Fruit fly (Drosophila melanogaster) whole organism, embryonic: Measurements from ENCODE around the gene Ugt305A1.

Experiments used
- CG10147 ChIP-seq: fragments of 200-800 bp; sonication (Bioruptor generic); optimal IDR thresholded peaks from 2 replicates; lab custom pipeline; 2019; ENCODE audit warnings: missing biosample characterization, mild to moderate bottlenecking, missing genetic modification characterization, moderate library complexity
- CG10321 ChIP-seq: fragments of 200-800 bp; sonication (Bioruptor generic); IDR thresholded peaks from 2 replicates; pipeline ENCODE4 v1.3.6; 2022; ENCODE audit warnings: missing biosample characterization, missing genetic modification characterization
- CG11696 ChIP-seq: fragments of 200-800 bp; sonication (Bioruptor generic); IDR thresholded peaks from 2 replicates; pipeline ENCODE4 v1.3.6; 2022; ENCODE audit warnings: missing biosample characterization, missing genetic modification characterization
- CG12071 ChIP-seq: fragments of 200-800 bp; sonication (Bioruptor generic); optimal IDR thresholded peaks from 3 replicates; lab custom pipeline; 2018; ENCODE audit warnings: missing biosample characterization, mild to moderate bottlenecking, missing genetic modification characterization
- CG1529 ChIP-seq: fragments of 200-800 bp; sonication (Bioruptor generic); optimal IDR thresholded peaks from 3 replicates; lab custom pipeline; 2018; ENCODE audit warnings: missing biosample characterization, missing genetic modification characterization
- CG15479 ChIP-seq: fragments of 200-800 bp; sonication (Bioruptor generic); optimal IDR thresholded peaks from 3 replicates; lab custom pipeline; 2019; ENCODE audit warnings: missing biosample characterization, mild to moderate bottlenecking, missing genetic modification characterization, moderate library complexity
- CG1602 ChIP-seq: fragments of 200-800 bp; sonication (Bioruptor generic); optimal IDR thresholded peaks from 3 replicates; lab custom pipeline; 2016; ENCODE audit warnings: missing biosample characterization, missing genetic modification characterization
- CG17912 ChIP-seq: fragments of 200-800 bp; sonication (Bioruptor generic); optimal IDR thresholded peaks from 2 replicates; lab custom pipeline; 2018; ENCODE audit warnings: missing biosample characterization, mild to moderate bottlenecking, missing genetic modification characterization
- CG1832 ChIP-seq: fragments of 200-800 bp; sonication (Bioruptor generic); optimal IDR thresholded peaks from 2 replicates; lab custom pipeline; 2017; ENCODE audit warnings: missing biosample characterization, mild to moderate bottlenecking, missing genetic modification characterization, inconsistent platforms
- CG34376 ChIP-seq: fragments of 200-800 bp; sonication (Bioruptor generic); optimal IDR thresholded peaks from 2 replicates; lab custom pipeline; 2018; ENCODE audit warnings: missing biosample characterization, mild to moderate bottlenecking, missing genetic modification characterization
- CG3838 ChIP-seq: fragments of 200-800 bp; sonication (Bioruptor generic); optimal IDR thresholded peaks from 3 replicates; lab custom pipeline; 2016; ENCODE audit warnings: missing biosample characterization, missing genetic modification characterization
- CG4424 ChIP-seq: fragments of 200-800 bp; sonication (Bioruptor generic); optimal IDR thresholded peaks from 3 replicates; lab custom pipeline; 2016; ENCODE audit warnings: missing biosample characterization, missing genetic modification characterization
- CG4820 ChIP-seq: fragments of 200-800 bp; sonication (Bioruptor generic); optimal IDR thresholded peaks from 3 replicates; lab custom pipeline; 2016; ENCODE audit warnings: missing biosample characterization, missing genetic modification characterization
- CG7271 ChIP-seq: fragments of 200-800 bp; sonication (Bioruptor generic); optimal IDR thresholded peaks from 2 replicates; lab custom pipeline; 2018; ENCODE audit warnings: missing biosample characterization, mild to moderate bottlenecking, missing genetic modification characterization, moderate library complexity
- CG7839 ChIP-seq: fragments of 200-800 bp; sonication (Bioruptor generic); optimal IDR thresholded peaks from 3 replicates; lab custom pipeline; 2018; ENCODE audit warnings: missing biosample characterization, mild to moderate bottlenecking, missing genetic modification characterization, moderate library complexity
- CG9797 ChIP-seq: fragments of 200-800 bp; sonication (Bioruptor generic); optimal IDR thresholded peaks from 3 replicates; lab custom pipeline; 2018; ENCODE audit warnings: missing biosample characterization, mild to moderate bottlenecking, missing genetic modification characterization
- Dp ChIP-seq: fragments of 200-800 bp; sonication (Bioruptor generic); optimal IDR thresholded peaks from 2 replicates; lab custom pipeline; 2018; ENCODE audit warnings: missing biosample characterization, mild to moderate bottlenecking, missing genetic modification characterization, moderate library complexity
- Dref ChIP-seq: fragments of 200-800 bp; sonication (Bioruptor generic); IDR thresholded peaks from 2 replicates; pipeline ENCODE4 v1.3.6; 2022; ENCODE audit warnings: missing biosample characterization, missing genetic modification characterization
- H15 ChIP-seq: fragments of 200-800 bp; sonication (Bioruptor generic); IDR thresholded peaks from 3 replicates; pipeline ENCODE4 v1.3.6; 2022; ENCODE audit warnings: missing biosample characterization, missing genetic modification characterization
- Hsf ChIP-seq: fragments of 200-800 bp; sonication (Bioruptor generic); optimal IDR thresholded peaks from 3 replicates; lab custom pipeline; 2016; ENCODE audit warnings: missing biosample characterization, missing genetic modification characterization
- Myb ChIP-seq: fragments of 200-800 bp; sonication (Bioruptor generic); optimal IDR thresholded peaks from 2 replicates; lab custom pipeline; 2016; ENCODE audit warnings: missing biosample characterization, missing genetic modification characterization
- Nf-YB ChIP-seq: fragments of 200-800 bp; sonication (Bioruptor generic); optimal IDR thresholded peaks from 3 replicates; lab custom pipeline; 2019; ENCODE audit warnings: missing biosample characterization, mild to moderate bottlenecking, missing genetic modification characterization, moderate library complexity
- Nf-YC ChIP-seq: fragments of 200-800 bp; optimal IDR thresholded peaks from 3 replicates; lab custom pipeline; 2019; ENCODE audit warnings: missing biosample characterization, mild to moderate bottlenecking, missing genetic modification characterization, moderate library complexity
- Pdp1 ChIP-seq, 2 experiments: fragments of 200-800 bp; sonication (Bioruptor generic); optimal IDR thresholded peaks; 3 replicates each; lab custom pipeline; 2016; ENCODE audit warnings: missing biosample characterization in 2 of 2, missing genetic modification characterization in 2 of 2, mild to moderate bottlenecking in 1 of 2, moderate library complexity in 1 of 2
- Sox100B ChIP-seq: fragments of 200-800 bp; sonication (Bioruptor generic); optimal IDR thresholded peaks from 3 replicates; lab custom pipeline; 2018; ENCODE audit warnings: missing biosample characterization, mild to moderate bottlenecking, missing genetic modification characterization
- abd-A ChIP-seq: fragments of 200-800 bp; sonication (Bioruptor generic); optimal IDR thresholded peaks from 3 replicates; lab custom pipeline; 2019; ENCODE audit warnings: missing biosample characterization, mild to moderate bottlenecking, missing genetic modification characterization, moderate library complexity
- danr ChIP-seq: fragments of 200-800 bp; sonication (Bioruptor generic); IDR thresholded peaks from 2 replicates; pipeline ENCODE4 v1.3.6; 2022; ENCODE audit warnings: missing biosample characterization, missing genetic modification characterization
- esg ChIP-seq: fragments of 200-800 bp; sonication (Bioruptor generic); conservative IDR thresholded peaks from 2 replicates; pipeline ENCODE4 v1.3.6; 2022; ENCODE audit warnings: missing biosample characterization, missing genetic modification characterization
- ewg ChIP-seq: fragments of 200-800 bp; sonication (Bioruptor generic); optimal IDR thresholded peaks from 3 replicates; lab custom pipeline; 2017; ENCODE audit warnings: mild to moderate bottlenecking, missing biosample characterization, missing genetic modification reagents, missing genetic modification characterization
- gro ChIP-seq: fragments of 200-800 bp; sonication (Bioruptor generic); optimal IDR thresholded peaks from 2 replicates; lab custom pipeline; 2016; ENCODE audit warnings: missing biosample characterization, missing genetic modification characterization
- gt ChIP-seq: fragments of 200-800 bp; sonication (Bioruptor generic); IDR thresholded peaks from 2 replicates; pipeline ENCODE4 v1.3.6; 2022; ENCODE audit warnings: missing biosample characterization, missing genetic modification characterization
- kni ChIP-seq: fragments of 200-800 bp; sonication (Bioruptor generic); optimal IDR thresholded peaks from 3 replicates; lab custom pipeline; 2017; ENCODE audit warnings: mild to moderate bottlenecking, missing biosample characterization, missing genetic modification reagents, missing genetic modification characterization
- onecut ChIP-seq: fragments of 200-800 bp; sonication (Bioruptor generic); IDR thresholded peaks from 2 replicates; pipeline ENCODE4 v1.3.6; 2022; ENCODE audit warnings: missing biosample characterization, missing genetic modification characterization
- seq ChIP-seq: fragments of 200-800 bp; sonication (Bioruptor generic); IDR thresholded peaks from 2 replicates; pipeline ENCODE4 v1.3.6; 2022; ENCODE audit warnings: missing biosample characterization, missing genetic modification characterization
- shn ChIP-seq: fragments of 200-800 bp; sonication (Bioruptor generic); optimal IDR thresholded peaks from 3 replicates; lab custom pipeline; 2016; ENCODE audit warnings: missing biosample characterization, missing genetic modification characterization
- ssp ChIP-seq: fragments of 200-800 bp; sonication (Bioruptor generic); IDR thresholded peaks from 2 replicates; pipeline ENCODE4 v1.3.6; 2022; ENCODE audit warnings: missing biosample characterization, missing genetic modification characterization
- tx ChIP-seq: fragments of 200-800 bp; sonication (Bioruptor generic); optimal IDR thresholded peaks from 2 replicates; lab custom pipeline; 2016; ENCODE audit warnings: missing biosample characterization, missing genetic modification characterization

Ugt305A1 gene

DNA sequence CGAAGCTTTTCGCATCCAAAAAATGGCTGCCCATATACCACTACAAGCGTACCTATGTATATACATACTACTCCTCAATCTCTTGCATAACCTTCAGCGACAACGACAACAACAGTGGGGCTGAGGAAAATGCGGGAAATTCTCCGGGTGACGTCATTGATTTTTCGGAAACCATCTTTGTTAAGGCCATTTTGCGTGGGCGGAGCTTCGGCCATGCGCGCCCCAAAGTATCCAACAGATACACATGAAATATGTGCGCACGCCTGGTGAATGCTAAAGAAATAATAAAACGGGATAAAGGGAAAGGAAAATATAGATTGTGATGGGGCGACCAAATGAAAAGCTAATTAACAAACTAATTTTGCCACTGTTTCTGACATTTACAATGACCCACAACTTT is 26.3 kb downstream of the Ugt305A1 start (continued):
- TF ChIP-seq Sox100B (GFP tag; lab: Kevin White, UChicago) (no peak), ewg (peak; percentile 76), CG17912 (no peak), Hsf (no peak), Pdp1 (GFP tag; optimal IDR thresholded peaks at IDR 0.05; lab: Kevin White, UChicago) (peak in 1 of 2 experiments; percentile 57), Dref (GFP tag; lab: Robert Waterston, UW) (no peak), H15 (GFP tag; lab: Robert Waterston, UW) (no peak), kni (GFP tag; lab: Kevin White, UChicago) (no peak), onecut (GFP tag; lab: Robert Waterston, UW) (peak; percentile 52), gro (GFP tag; lab: Kevin White, UChicago) (no peak), CG15479 (GFP tag; lab: Kevin White, UChicago) (no peak), esg (GFP tag; lab: Robert Waterston, UW) (no peak), CG4424 (no peak)
- TF ChIP-seq, all 482 proteins: peak for 6

- TF ChIP-seq CG4820 (GFP tag; lab: Kevin White, UChicago) (no peak), gt (GFP tag; lab: Robert Waterston, UW) (no peak), CG9797 (GFP tag; lab: Kevin White, UChicago) (no peak), CG10147 (no peak), ssp (GFP tag; lab: Robert Waterston, UW) (no peak)
These were observed 27.7 kb downstream of the Ugt305A1 start, which contains the start of gene CG14989 for dm6 chr3L:4087281-4087680. CG14989 (plus strand) TSS chr3L:4087581.

dm6 chr3L:4088694-4089190 is 29.2 kb downstream of the Ugt305A1 start, which contains the start of gene Gad1:
Gad1 (minus strand) TSS chr3L:4088744.
- TF ChIP-seq Dp (GFP tag; lab: Kevin White, UChicago) = no peak
- TF ChIP-seq CG11696 (GFP tag; lab: Robert Waterston, UW) = no peak
- no peak for TF ChIP-seq shn (GFP tag; lab: Kevin White, UChicago)
- no peak for TF ChIP-seq tx (GFP tag; lab: Kevin White, UChicago)
- TF ChIP-seq CG3838 (GFP tag; lab: Kevin White, UChicago) = no peak
- TF ChIP-seq Pdp1 (GFP tag; optimal IDR thresholded peaks at IDR 0.05; lab: Kevin White, UChicago) = peak in 1 of 2 experiments; percentile 31
- no peak for TF ChIP-seq CG1529
- TF ChIP-seq CG10321 = peak; percentile 61
- peak; percentile 93 for TF ChIP-seq ewg
- no peak for TF ChIP-seq danr
- peak; percentile 56 for TF ChIP-seq CG1832 (GFP tag; lab: Kevin White, UChicago)
- TF ChIP-seq Myb = no peak
- no peak for TF ChIP-seq CG7271
- TF ChIP-seq CG12071 (GFP tag; lab: Kevin White, UChicago) = peak; percentile 61
- no peak for TF ChIP-seq CG34376 (GFP tag; lab: Kevin White, UChicago)
- TF ChIP-seq abd-A (tag; lab: Kevin White, UChicago) = peak; percentile 35
- TF ChIP-seq CG1602 (GFP tag; lab: Kevin White, UChicago) = no peak
- TF ChIP-seq CG7839 (tag; lab: Kevin White, UChicago) = no peak
- TF ChIP-seq Nf-YC (tag; lab: Kevin White, UChicago) = peak; percentile 96
- TF ChIP-seq Nf-YB (GFP tag; lab: Kevin White, UChicago) = peak; percentile 94
- peak; percentile 74; the same call in 1 of the 2 replicates for TF ChIP-seq seq (GFP tag; lab: Robert Waterston, UW)
